Fruit fly (Drosophila melanogaster) whole organism, pupa: Measurements from ENCODE around the gene Set2.

Source experiments
- CG10348 ChIP-seq: fragments of 200-800 bp; sonication (Bioruptor generic); IDR thresholded peaks from 2 replicates; pipeline ENCODE4 v1.3.6; 2022; ENCODE audit warnings: missing biosample characterization, missing genetic modification characterization
- CG13204 ChIP-seq: fragments of 200-800 bp; sonication (Bioruptor generic); optimal IDR thresholded peaks from 2 replicates; lab custom pipeline; 2018; ENCODE audit warnings: missing biosample characterization, mild to moderate bottlenecking, missing genetic modification characterization, moderate library complexity
- CG14655 ChIP-seq: fragments of 200-800 bp; sonication (Bioruptor generic); optimal IDR thresholded peaks from 3 replicates; lab custom pipeline; 2017; ENCODE audit warnings: mild to moderate bottlenecking, missing biosample characterization, missing genetic modification reagents, missing genetic modification characterization
- CG17806 ChIP-seq: fragments of 200-800 bp; sonication (Bioruptor generic); optimal IDR thresholded peaks from 2 replicates; lab custom pipeline; 2018; ENCODE audit warnings: missing biosample characterization, mild to moderate bottlenecking, missing genetic modification characterization, moderate library complexity
- CG32121 ChIP-seq: fragments of 200-800 bp; sonication (Bioruptor generic); IDR thresholded peaks from 2 replicates; pipeline ENCODE4 v1.3.6; 2022; ENCODE audit warnings: missing biosample characterization, missing genetic modification characterization
- CG4496 ChIP-seq: fragments of 200-800 bp; sonication (Bioruptor generic); IDR thresholded peaks from 3 replicates; pipeline ENCODE4 v1.3.6; 2022; ENCODE audit warnings: missing biosample characterization, missing genetic modification characterization
- CG8159 ChIP-seq: fragments of 200-800 bp; sonication (Bioruptor generic); optimal IDR thresholded peaks from 3 replicates; lab custom pipeline; 2018; ENCODE audit warnings: missing biosample characterization, mild to moderate bottlenecking, missing genetic modification characterization, moderate library complexity
- CG8301 ChIP-seq: fragments of 200-800 bp; sonication (Bioruptor generic); optimal IDR thresholded peaks from 2 replicates; lab custom pipeline; 2018; ENCODE audit warnings: missing biosample characterization, mild to moderate bottlenecking, missing genetic modification characterization
- EcR ChIP-seq: fragments of 200-800 bp; sonication (Bioruptor generic); optimal IDR thresholded peaks from 3 replicates; lab custom pipeline; 2019; ENCODE audit warnings: missing biosample characterization, missing genetic modification characterization, mild to moderate bottlenecking, moderate library complexity, missing genetic modification reagents
- Ets98B ChIP-seq: fragments of 200-800 bp; sonication (Bioruptor generic); IDR thresholded peaks from 2 replicates; pipeline ENCODE4 v1.3.6; 2022; ENCODE audit warnings: missing biosample characterization, missing genetic modification characterization
- Pif1B ChIP-seq: fragments of 200-800 bp; sonication (Bioruptor generic); optimal IDR thresholded peaks from 3 replicates; lab custom pipeline; 2016; ENCODE audit warnings: missing biosample characterization, missing genetic modification characterization
- Snoo ChIP-seq: fragments of 200-800 bp; sonication (Bioruptor generic); optimal IDR thresholded peaks from 3 replicates; lab custom pipeline; 2017; ENCODE audit warnings: missing biosample characterization, mild to moderate bottlenecking, missing genetic modification characterization, inconsistent platforms
- fd96Ca ChIP-seq: fragments of 200-800 bp; sonication (Bioruptor generic); IDR thresholded peaks from 3 replicates; pipeline ENCODE4 v1.3.6; 2022; ENCODE audit warnings: missing biosample characterization, missing genetic modification characterization
- rn ChIP-seq: fragments of 200-800 bp; sonication (Bioruptor generic); IDR thresholded peaks from 2 replicates; pipeline ENCODE4 v1.3.6; 2022; ENCODE audit warnings: missing biosample characterization, missing genetic modification characterization

- TF ChIP-seq Ets98B (GFP tag; lab: Robert Waterston, UW) = no peak
- TF ChIP-seq fd96Ca = no peak
- no peak for TF ChIP-seq Pif1B
- TF ChIP-seq CG17806 = no peak
- no peak for TF ChIP-seq CG8159 (tag; lab: Kevin White, UChicago)
- no peak for TF ChIP-seq Snoo
- TF ChIP-seq CG10348 = no peak
- TF ChIP-seq CG4496 (GFP tag; lab: Robert Waterston, UW) = no peak
- no peak for TF ChIP-seq rn (GFP tag; lab: Robert Waterston, UW)
- no peak for TF ChIP-seq CG32121 (GFP tag; lab: Robert Waterston, UW)
- no peak for TF ChIP-seq CG14655 (GFP tag; lab: Kevin White, UChicago)
- no peak for TF ChIP-seq CG13204 (GFP tag; lab: Kevin White, UChicago)
- TF ChIP-seq EcR (GFP tag; lab: Kevin White, UChicago) = no peak
- TF ChIP-seq CG8301 (tag; lab: Kevin White, UChicago) = no peak
These were observed 44.5 kb downstream of the Set2 start, which contains the start of gene CG34324 for dm6 chrX:13457563-13457962.
